Fruit fly (Drosophila melanogaster): ENCODE results near the gene CG31041.

Gene CG31041

DNA sequence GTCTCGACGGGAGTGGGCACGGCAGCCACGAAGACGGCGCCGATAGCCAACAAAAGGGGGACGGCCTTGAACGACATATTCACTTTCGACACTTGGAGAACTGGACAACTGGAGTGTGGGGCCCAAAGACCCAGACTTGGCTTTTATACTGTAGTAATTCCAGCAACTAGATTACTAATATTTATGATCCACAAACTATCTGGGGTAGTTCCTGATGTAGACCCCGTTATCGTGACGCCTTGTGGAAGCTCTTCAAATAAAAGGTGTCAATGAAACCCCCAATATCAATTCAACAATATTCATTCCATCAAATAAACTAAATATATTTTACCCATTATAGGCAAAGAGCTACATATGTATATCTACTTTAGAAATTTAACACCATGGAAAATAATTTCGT, at the start of gene CG31041:
CG31041 (minus strand) TSS at position 101 of the 400 bp plus-strand sequence.
- no peak for TF ChIP-seq Ets96B (tag; optimal IDR thresholded peaks at IDR 0.05)
- no peak for TF ChIP-seq Sox14 (GFP tag; optimal IDR thresholded peaks at IDR 0.05)
- TF ChIP-seq Hr39 (GFP tag; optimal IDR thresholded peaks at IDR 0.05), result no peak
- TF ChIP-seq salr (GFP tag; optimal IDR thresholded peaks at IDR 0.05), result no peak
- no peak for TF ChIP-seq CG7368 (GFP tag; optimal IDR thresholded peaks at IDR 0.05)
- no peak for TF ChIP-seq Sox102F (GFP tag; optimal IDR thresholded peaks at IDR 0.05)

DNA sequence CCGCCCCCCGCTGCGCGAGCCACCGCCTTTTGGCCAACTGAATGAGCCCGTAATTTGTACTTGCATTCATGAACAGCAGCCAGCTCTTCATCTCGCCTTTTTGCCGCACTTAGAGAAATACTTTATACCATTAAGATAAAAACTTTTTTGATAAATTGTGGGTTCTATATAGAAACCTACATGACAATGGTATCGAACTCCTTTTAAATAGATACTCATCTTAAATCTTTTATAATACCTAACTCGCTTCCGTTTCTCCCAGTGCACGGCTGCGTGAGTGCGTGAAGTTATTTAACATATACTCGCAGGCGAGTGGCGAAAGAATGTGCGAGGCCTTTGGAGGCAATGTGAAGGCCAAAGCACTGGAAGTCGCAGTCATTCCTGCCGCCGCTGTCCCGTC, 35.2 kb upstream of the CG31041 start:
- peak; percentile 27 for TF ChIP-seq CG1621 (tag; optimal IDR thresholded peaks at IDR 0.05)
- TF ChIP-seq Eip75B (GFP tag; optimal IDR thresholded peaks at IDR 0.05), result peak; percentile 24
- TF ChIP-seq CG8119 (GFP tag; IDR thresholded peaks at IDR 0.05), result no peak
- peak; percentile 30 for TF ChIP-seq CG10631 (GFP tag; optimal IDR thresholded peaks at IDR 0.05)
- peak; percentile 40 for TF ChIP-seq CG10669 (GFP tag; optimal IDR thresholded peaks at IDR 0.05)
- TF ChIP-seq CG9139 (GFP tag; optimal IDR thresholded peaks at IDR 0.05), result no peak
- TF ChIP-seq CG32006 (GFP tag; optimal IDR thresholded peaks at IDR 0.05), result peak; percentile 12
- peak; percentile 19 for TF ChIP-seq Hr4 (GFP tag; optimal IDR thresholded peaks at IDR 0.05)
- no peak for TF ChIP-seq vri (GFP tag; optimal IDR thresholded peaks at IDR 0.05)
- peak; percentile 34 for TF ChIP-seq Ets96B (tag; optimal IDR thresholded peaks at IDR 0.05)
- TF ChIP-seq CG15336 (GFP tag; IDR thresholded peaks at IDR 0.05), result no peak
- no peak for TF ChIP-seq CG4318 (GFP tag; optimal IDR thresholded peaks at IDR 0.05)
- peak; percentile 22 for TF ChIP-seq dsx (GFP tag; optimal IDR thresholded peaks at IDR 0.05; ENCODE audit: poor library complexity, severe bottlenecking)
- TF ChIP-seq Hr39 (GFP tag; optimal IDR thresholded peaks at IDR 0.05), result peak; percentile 27
- peak; percentile 14 for TF ChIP-seq cyc (GFP tag; optimal IDR thresholded peaks at IDR 0.05)
- TF ChIP-seq CG16779 (tag; optimal IDR thresholded peaks at IDR 0.05), result no peak
- peak; percentile 19 for TF ChIP-seq svp (GFP tag)
- TF ChIP-seq CG3919 (GFP tag; optimal IDR thresholded peaks at IDR 0.05), result peak; percentile 13
- peak; percentile 52; the same call in 2 of the 3 replicates for TF ChIP-seq CG6163 (GFP tag; IDR thresholded peaks at IDR 0.05)
- TF ChIP-seq CG34406 (GFP tag; optimal IDR thresholded peaks at IDR 0.05), result peak; percentile 16
- no peak for TF ChIP-seq CG7368 (GFP tag; optimal IDR thresholded peaks at IDR 0.05)
- TF ChIP-seq Sox102F (GFP tag; optimal IDR thresholded peaks at IDR 0.05), result peak; percentile 23
- peak; percentile 13 for TF ChIP-seq Met (GFP tag; optimal IDR thresholded peaks at IDR 0.05)
- peak; percentile 27; the same call in 1 of the 2 replicates for TF ChIP-seq Gug (GFP tag; IDR thresholded peaks at IDR 0.05)
- TF ChIP-seq achi (GFP tag; optimal IDR thresholded peaks at IDR 0.05), result peak; percentile 17
- peak; percentile 31 for TF ChIP-seq Sox14 (GFP tag; optimal IDR thresholded peaks at IDR 0.05)
- peak; percentile 25 for TF ChIP-seq spab (GFP tag; optimal IDR thresholded peaks at IDR 0.05)
- TF ChIP-seq Ets21C (GFP tag; optimal IDR thresholded peaks at IDR 0.05), result no peak
- no peak for TF ChIP-seq esn (GFP tag; optimal IDR thresholded peaks at IDR 0.05)
- peak; percentile 49 for TF ChIP-seq CG31627 (GFP tag; optimal IDR thresholded peaks at IDR 0.05)
- TF ChIP-seq salr (GFP tag; optimal IDR thresholded peaks at IDR 0.05), result no peak
- peak; percentile 26 for TF ChIP-seq Smox (GFP tag; optimal IDR thresholded peaks at IDR 0.05)
- no peak for TF ChIP-seq net (GFP tag; optimal IDR thresholded peaks at IDR 0.05)
- TF ChIP-seq OdsH (GFP tag; optimal IDR thresholded peaks at IDR 0.05), result peak; percentile 22
- no peak for TF ChIP-seq CG3032 (tag; optimal IDR thresholded peaks at IDR 0.05)
- TF ChIP-seq CG11294 (GFP tag; IDR thresholded peaks at IDR 0.05), result 0 out of 2 replicates have a peak, but pooled peaks have one; percentile 17
- TF ChIP-seq lz (GFP tag; optimal IDR thresholded peaks at IDR 0.05), result peak; percentile 28
- no peak for TF ChIP-seq Lpt (GFP tag; optimal IDR thresholded peaks at IDR 0.05)
- TF ChIP-seq eg (GFP tag; IDR thresholded peaks at IDR 0.05), result 0 out of 3 replicates have a peak, but pooled peaks have one; percentile 36
- TF ChIP-seq Eip78C (GFP tag), result peak; percentile 55
- no peak for TF ChIP-seq Sox15 (GFP tag; optimal IDR thresholded peaks at IDR 0.05)
- TF ChIP-seq topi (GFP tag; optimal IDR thresholded peaks at IDR 0.05), result peak; percentile 23
- peak; percentile 32 for TF ChIP-seq pdm3 (GFP tag; optimal IDR thresholded peaks at IDR 0.05)
- TF ChIP-seq CG6792 (GFP tag; optimal IDR thresholded peaks at IDR 0.05), result no peak
- peak; percentile 16 for TF ChIP-seq CG8632 (GFP tag; optimal IDR thresholded peaks at IDR 0.05)
- TF ChIP-seq Eip93F (GFP tag; optimal IDR thresholded peaks at IDR 0.05), result no peak
- peak; percentile 28 for TF ChIP-seq acj6 (GFP tag; optimal IDR thresholded peaks at IDR 0.05)
- no peak for TF ChIP-seq Hr38 (GFP tag; optimal IDR thresholded peaks at IDR 0.05)
- TF ChIP-seq CG8319 (GFP tag; optimal IDR thresholded peaks at IDR 0.05), result no peak
- no peak for TF ChIP-seq ss (GFP tag; optimal IDR thresholded peaks at IDR 0.05)

All from whole organism, prepupa.